Worm (Caenorhabditis elegans) whole organism, late embryonic: ENCODE results near the gene ppat-1.

Experiments used
- C08G9.2 ChIP-seq: sonication (generic microtip); optimal IDR thresholded peaks from 2 replicates; lab custom pipeline; 2016; ENCODE audit warnings: mild to moderate bottlenecking, missing genetic modification characterization, moderate library complexity, missing compliant biosample characterization
- C38D4.7 ChIP-seq: fragments of 200-800 bp; sonication (Bioruptor generic); optimal IDR thresholded peaks from 2 replicates; lab custom pipeline; 2018; ENCODE audit warnings: mild to moderate bottlenecking, missing genetic modification characterization, moderate library complexity, missing compliant biosample characterization
- F13H6.1 ChIP-seq: sonication (generic microtip); optimal IDR thresholded peaks from 2 replicates; lab custom pipeline; 2016; ENCODE audit warnings: missing genetic modification characterization, missing compliant biosample characterization
- T23F11.4 ChIP-seq: fragments of 200-800 bp; sonication (Bioruptor generic); optimal IDR thresholded peaks from 2 replicates; lab custom pipeline; 2018; ENCODE audit warnings: mild to moderate bottlenecking, missing genetic modification characterization, missing compliant biosample characterization
- ama-1 ChIP-seq: fragments of 150-350 bp; optimal IDR thresholded peaks from 2 replicates; lab custom pipeline; 2014
- ceh-14 ChIP-seq: sonication (generic microtip); optimal IDR thresholded peaks from 2 replicates; lab custom pipeline; 2016; ENCODE audit warnings: missing genotype, missing genetic modification characterization, missing compliant biosample characterization
- ceh-18 ChIP-seq: sonication (generic microtip); optimal IDR thresholded peaks from 2 replicates; lab custom pipeline; 2016; ENCODE audit warnings: missing genetic modification characterization, missing compliant biosample characterization
- ceh-2 ChIP-seq: sonication (generic microtip); optimal IDR thresholded peaks from 2 replicates; lab custom pipeline; 2016; ENCODE audit warnings: missing genotype, missing genetic modification characterization, missing compliant biosample characterization
- ceh-24 ChIP-seq: sonication (generic microtip); optimal IDR thresholded peaks from 2 replicates; lab custom pipeline; 2016; ENCODE audit warnings: mild to moderate bottlenecking, missing genetic modification characterization, missing compliant biosample characterization
- ceh-30 ChIP-seq: fragments of 150-350 bp; optimal IDR thresholded peaks from 2 replicates; lab custom pipeline; 2014; ENCODE audit warnings: missing biosample characterization, missing genetic modification characterization
- ceh-48 ChIP-seq: sonication (generic microtip); optimal IDR thresholded peaks from 2 replicates; lab custom pipeline; 2016; ENCODE audit warnings: missing genetic modification characterization, inconsistent platforms, missing compliant biosample characterization
- ceh-9 ChIP-seq: sonication (generic microtip); optimal IDR thresholded peaks from 2 replicates; lab custom pipeline; 2016; ENCODE audit warnings: mild to moderate bottlenecking, missing genetic modification characterization, inconsistent platforms, missing compliant biosample characterization
- che-1 ChIP-seq: sonication (generic microtip); optimal IDR thresholded peaks from 2 replicates; lab custom pipeline; 2016; ENCODE audit warnings: mild to moderate bottlenecking, missing genetic modification characterization, missing compliant biosample characterization
- dmd-4 ChIP-seq: sonication (generic microtip); optimal IDR thresholded peaks from 2 replicates; lab custom pipeline; 2016; ENCODE audit warnings: borderline replicate concordance, missing genetic modification characterization, missing compliant biosample characterization
- elt-2 ChIP-seq: sonication (generic microtip); optimal IDR thresholded peaks from 2 replicates; lab custom pipeline; 2016; ENCODE audit warnings: missing genetic modification reagents, missing genetic modification characterization, missing compliant biosample characterization
- elt-4 ChIP-seq: sonication (generic microtip); optimal IDR thresholded peaks from 2 replicates; lab custom pipeline; 2016; ENCODE audit warnings: missing genetic modification characterization, missing compliant biosample characterization
- ets-4 ChIP-seq: sonication (generic microtip); optimal IDR thresholded peaks from 2 replicates; lab custom pipeline; 2016; ENCODE audit warnings: missing genetic modification characterization, missing compliant biosample characterization
- eyg-1 ChIP-seq: sonication (generic microtip); optimal IDR thresholded peaks from 2 replicates; lab custom pipeline; 2016; ENCODE audit warnings: missing genotype, missing genetic modification characterization, missing compliant biosample characterization
- fkh-10 ChIP-seq: fragments of 150-350 bp; optimal IDR thresholded peaks from 2 replicates; lab custom pipeline; 2014; ENCODE audit warnings: missing biosample characterization, missing genetic modification reagents, missing genetic modification characterization
- fkh-6 ChIP-seq: sonication (generic microtip); optimal IDR thresholded peaks from 2 replicates; lab custom pipeline; 2016; ENCODE audit warnings: missing genetic modification characterization, missing compliant biosample characterization
- hlh-13 ChIP-seq: fragments of 200-800 bp; sonication (Bioruptor generic); optimal IDR thresholded peaks from 2 replicates; lab custom pipeline; 2018; ENCODE audit warnings: mild to moderate bottlenecking, missing genetic modification characterization, missing compliant biosample characterization
- hlh-15 ChIP-seq: sonication (generic microtip); optimal IDR thresholded peaks from 2 replicates; lab custom pipeline; 2016; ENCODE audit warnings: missing genetic modification characterization, missing compliant biosample characterization
- hlh-30 ChIP-seq: sonication (generic microtip); optimal IDR thresholded peaks from 2 replicates; lab custom pipeline; 2017; ENCODE audit warnings: antibody characterized with exemption, missing genetic modification characterization, missing compliant biosample characterization; ENCODE audit not compliant: insufficient read depth
- hlh-6 ChIP-seq: sonication (generic microtip); optimal IDR thresholded peaks from 2 replicates; lab custom pipeline; 2016; ENCODE audit warnings: missing genotype, missing genetic modification characterization, missing compliant biosample characterization
- hlh-8 ChIP-seq: sonication (generic microtip); optimal IDR thresholded peaks from 2 replicates; lab custom pipeline; 2016; ENCODE audit warnings: missing genotype, missing genetic modification characterization, missing compliant biosample characterization
- mec-3 ChIP-seq: sonication (generic microtip); optimal IDR thresholded peaks from 2 replicates; lab custom pipeline; 2016; ENCODE audit warnings: borderline replicate concordance, missing genetic modification characterization, missing compliant biosample characterization
- nfya-1 ChIP-seq: sonication (generic microtip); optimal IDR thresholded peaks from 2 replicates; lab custom pipeline; 2017; ENCODE audit warnings: missing genetic modification characterization, mild to moderate bottlenecking, missing compliant biosample characterization, antibody characterized with exemption, moderate library complexity
- nhr-232 ChIP-seq: sonication (generic microtip); optimal IDR thresholded peaks from 2 replicates; lab custom pipeline; 2016; ENCODE audit warnings: missing genetic modification characterization, missing compliant biosample characterization
- odd-2 ChIP-seq: sonication (generic microtip); optimal IDR thresholded peaks from 2 replicates; lab custom pipeline; 2017; ENCODE audit warnings: antibody characterized with exemption, mild to moderate bottlenecking, missing genetic modification characterization, missing compliant biosample characterization
- pag-3 ChIP-seq: sonication (generic microtip); optimal IDR thresholded peaks from 2 replicates; lab custom pipeline; 2016; ENCODE audit warnings: missing compliant biosample characterization, missing genetic modification characterization, borderline replicate concordance
- pat-9 ChIP-seq: fragments of 200-800 bp; sonication (Bioruptor generic); optimal IDR thresholded peaks from 2 replicates; lab custom pipeline; 2018; ENCODE audit warnings: mild to moderate bottlenecking, missing genetic modification characterization, moderate library complexity, missing compliant biosample characterization
- pha-2 ChIP-seq: sonication (generic microtip); optimal IDR thresholded peaks from 2 replicates; lab custom pipeline; 2017; ENCODE audit warnings: mild to moderate bottlenecking, missing genetic modification characterization, missing compliant biosample characterization
- pha-4 ChIP-seq: fragments of 150-350 bp; optimal IDR thresholded peaks from 2 replicates; lab custom pipeline; 2018; ENCODE audit warnings: missing biosample characterization, missing genetic modification reagents, missing genetic modification characterization
- ref-2 ChIP-seq: sonication (generic microtip); optimal IDR thresholded peaks from 2 replicates; lab custom pipeline; 2016; ENCODE audit warnings: missing genetic modification characterization, missing compliant biosample characterization
- sox-2 ChIP-seq: fragments of 200-800 bp; sonication (Bioruptor generic); IDR thresholded peaks from 2 replicates; pipeline ENCODE4 v1.3.6; 2022; ENCODE audit warnings: missing genetic modification reagents, missing genetic modification characterization, missing compliant biosample characterization
- sox-4 ChIP-seq: sonication (generic microtip); optimal IDR thresholded peaks from 2 replicates; lab custom pipeline; 2017; ENCODE audit warnings: mild to moderate bottlenecking, missing genetic modification characterization, inconsistent platforms, missing compliant biosample characterization
- tbx-7 ChIP-seq: sonication (generic microtip); optimal IDR thresholded peaks from 2 replicates; lab custom pipeline; 2016; ENCODE audit warnings: missing genotype, missing genetic modification characterization, missing compliant biosample characterization
- unc-3 ChIP-seq, 2 experiments: fragments of 200-800 bp in 1 of 2; sonication (Bioruptor generic) in 1 of 2; sonication (generic microtip) in 1 of 2; conservative IDR thresholded peaks in 1 of 2; optimal IDR thresholded peaks in 1 of 2; 2 replicates each; pipeline versions ENCODE4 v1.3.6 to Lab custom; 2016 to 2022; ENCODE audit warnings: missing compliant biosample characterization in 2 of 2, missing genetic modification characterization in 2 of 2, missing genetic modification reagents in 1 of 2
- unc-42 ChIP-seq: sonication (generic microtip); optimal IDR thresholded peaks from 2 replicates; lab custom pipeline; 2016; ENCODE audit warnings: missing genotype, missing genetic modification characterization, missing compliant biosample characterization
- unc-55 ChIP-seq: sonication (generic microtip); optimal IDR thresholded peaks from 2 replicates; lab custom pipeline; 2017; ENCODE audit warnings: missing biosample characterization, missing genetic modification reagents, missing genetic modification characterization
- unc-86 ChIP-seq: sonication (generic microtip); optimal IDR thresholded peaks from 2 replicates; lab custom pipeline; 2016; ENCODE audit warnings: missing genetic modification characterization, missing compliant biosample characterization
- zip-5 ChIP-seq: sonication (generic microtip); optimal IDR thresholded peaks from 2 replicates; lab custom pipeline; 2016; ENCODE audit warnings: missing genetic modification characterization, missing compliant biosample characterization

The ppat-1 gene

DNA sequence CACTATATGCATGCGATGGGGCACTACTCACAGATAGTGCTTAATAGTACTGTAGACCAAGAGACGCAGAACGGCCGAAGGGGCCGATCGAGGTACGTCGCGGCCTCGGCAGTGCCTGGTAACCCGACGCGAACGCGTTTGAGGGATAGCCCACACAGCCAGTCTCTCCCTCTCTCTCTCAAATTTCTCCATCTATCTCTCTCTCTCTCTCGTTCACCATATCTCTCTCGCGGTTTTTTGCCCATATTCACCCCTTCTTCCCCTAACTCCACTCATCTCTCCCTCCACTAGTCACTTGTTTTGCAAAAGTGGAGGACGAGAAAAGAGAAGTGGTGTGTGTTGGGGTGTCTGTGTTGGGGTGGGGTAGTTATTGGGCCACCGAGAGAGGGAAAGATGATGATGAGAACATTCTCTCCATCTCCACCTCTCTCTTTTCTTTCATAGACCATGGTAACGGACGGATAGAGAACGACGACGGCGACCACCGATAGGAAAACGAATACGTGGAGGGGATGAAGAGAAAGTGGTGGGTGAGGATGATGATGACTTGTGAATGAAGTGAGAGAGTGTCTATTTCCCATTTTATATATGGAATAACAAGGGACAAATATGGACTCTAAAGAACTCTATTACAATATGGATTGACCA is 22.2 kb upstream of the ppat-1 start (continued):
- TF ChIP-seq unc-86 (tag; lab: Kevin White, UChicago): no peak
- no peak for TF ChIP-seq sox-4
- peak; percentile 63 for TF ChIP-seq ref-2 (tag; lab: Kevin White, UChicago)
- peak; percentile 20 for TF ChIP-seq unc-42 (tag; lab: Kevin White, UChicago)
- no peak for TF ChIP-seq unc-3 (GFP tag; conservative IDR thresholded peaks at IDR 0.05; lab: Robert Waterston, UW)
- no peak for TF ChIP-seq unc-3 (tag; optimal IDR thresholded peaks at IDR 0.05; lab: Kevin White, UChicago)
- peak; percentile 41 for TF ChIP-seq ceh-2 (tag; lab: Kevin White, UChicago)
- TF ChIP-seq C08G9.2 (tag; lab: Kevin White, UChicago): peak; percentile 26
- TF ChIP-seq elt-4 (tag; lab: Kevin White, UChicago): no peak
- TF ChIP-seq ceh-18 (tag; lab: Kevin White, UChicago): no peak
- no peak for TF ChIP-seq ama-1 (lab: Kevin White, UChicago)
- no peak for TF ChIP-seq pag-3 (tag; lab: Kevin White, UChicago)
- TF ChIP-seq ceh-14 (tag; lab: Kevin White, UChicago): no peak
- peak; percentile 33 for TF ChIP-seq elt-2 (tag; lab: Kevin White, UChicago)
- TF ChIP-seq hlh-30: peak; percentile 60
- TF ChIP-seq ets-4 (tag; lab: Kevin White, UChicago): peak; percentile 27
- TF ChIP-seq fkh-6 (tag; lab: Kevin White, UChicago): no peak
- peak; percentile 40 for TF ChIP-seq che-1 (tag; lab: Kevin White, UChicago)
- TF ChIP-seq unc-55 (GFP tag; lab: Kevin White, UChicago): peak; percentile 48
- TF ChIP-seq F13H6.1 (tag; lab: Kevin White, UChicago): no peak
- TF ChIP-seq hlh-8 (tag; lab: Kevin White, UChicago): peak; percentile 29
- TF ChIP-seq tbx-7: no peak
- no peak for TF ChIP-seq fkh-10 (GFP tag; lab: Kevin White, UChicago)
- TF ChIP-seq pha-2 (tag; lab: Kevin White, UChicago): no peak
- TF ChIP-seq pat-9 (tag; lab: Kevin White, UChicago): no peak
- TF ChIP-seq sox-2 (GFP tag; lab: Robert Waterston, UW): no peak; the same call in 1 of the 2 replicates
- peak; percentile 79 for TF ChIP-seq nfya-1 (tag; lab: Kevin White, UChicago)
- TF ChIP-seq ceh-48 (tag; lab: Kevin White, UChicago): no peak
- no peak for TF ChIP-seq pha-4 (tag; lab: Kevin White, UChicago)
- TF ChIP-seq odd-2 (tag; lab: Kevin White, UChicago): no peak
- TF ChIP-seq hlh-6: peak; percentile 81

DNA sequence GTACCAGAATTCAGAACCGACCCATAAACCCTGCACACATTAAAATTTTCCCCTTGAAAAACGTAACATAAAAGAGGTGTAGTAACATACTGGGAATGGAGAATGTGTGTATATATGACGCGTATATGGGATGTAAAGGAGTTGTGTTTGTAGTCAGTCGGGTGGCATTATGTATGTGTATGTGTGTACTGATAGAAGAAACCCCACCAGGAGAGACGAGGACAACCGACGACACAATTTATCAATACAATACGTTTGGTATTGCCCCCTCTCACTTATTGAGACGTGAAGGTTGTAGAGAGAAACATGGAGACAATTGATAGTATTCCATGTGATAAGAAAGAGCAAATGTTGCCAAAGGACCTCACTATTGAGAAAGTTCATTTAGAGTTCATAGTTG is 21.0 kb upstream of the ppat-1 start:
- TF ChIP-seq T23F11.4 (GFP tag; lab: Kevin White, UChicago): peak; percentile 7
- TF ChIP-seq elt-2 (tag; lab: Kevin White, UChicago): peak; percentile 35
- no peak for TF ChIP-seq ceh-2 (tag; lab: Kevin White, UChicago)

DNA sequence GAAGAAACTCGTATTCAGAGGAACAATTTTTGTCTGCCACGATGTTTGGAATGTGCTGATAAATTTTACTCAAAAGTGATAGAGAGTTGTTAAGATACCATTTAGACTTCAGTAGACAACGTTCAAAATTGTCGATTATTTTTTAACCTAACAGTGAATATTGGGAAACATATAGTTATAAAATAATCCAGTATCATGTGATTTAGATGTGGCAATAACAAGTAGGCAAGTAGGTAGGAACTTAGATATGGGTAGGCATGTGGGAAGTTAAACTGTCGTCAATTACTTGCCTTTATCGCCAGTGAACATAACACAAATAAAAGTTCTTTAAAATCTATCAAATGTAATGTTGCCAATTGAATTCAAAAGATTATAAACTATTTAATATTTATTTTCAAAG is 17.6 kb upstream of the ppat-1 start, which contains the start of gene T23F11.11:
T23F11.11 (minus strand) TSS at position 101 of the 400 bp plus-strand sequence.
- TF ChIP-seq zip-5 (tag; lab: Kevin White, UChicago): no peak
- TF ChIP-seq hlh-13: no peak
- no peak for TF ChIP-seq ceh-9 (tag; lab: Kevin White, UChicago)
- no peak for TF ChIP-seq eyg-1 (tag; lab: Kevin White, UChicago)
- TF ChIP-seq C38D4.7 (GFP tag; lab: Kevin White, UChicago): no peak
- TF ChIP-seq mec-3 (tag; lab: Kevin White, UChicago): no peak
- TF ChIP-seq nhr-232 (tag; lab: Kevin White, UChicago): no peak
- TF ChIP-seq T23F11.4 (GFP tag; lab: Kevin White, UChicago): no peak
- no peak for TF ChIP-seq ceh-24
- TF ChIP-seq hlh-8 (tag; lab: Kevin White, UChicago): no peak
- no peak for TF ChIP-seq hlh-15
- TF ChIP-seq ceh-30: no peak
- TF ChIP-seq elt-4 (tag; lab: Kevin White, UChicago): no peak
- no peak for TF ChIP-seq unc-3 (GFP tag; conservative IDR thresholded peaks at IDR 0.05; lab: Robert Waterston, UW)
- TF ChIP-seq unc-3 (tag; optimal IDR thresholded peaks at IDR 0.05; lab: Kevin White, UChicago): no peak
- no peak for TF ChIP-seq dmd-4 (tag; lab: Kevin White, UChicago)
- no peak for TF ChIP-seq tbx-7
- TF ChIP-seq pag-3 (tag; lab: Kevin White, UChicago): no peak
